Fruit fly (Drosophila melanogaster) Kc167 (cell line): ENCODE data around the gene CG42240.

Source experiments
- Sin3A ChIP-seq: fragments of >200 bp; optimal IDR thresholded peaks from 2 replicates; lab custom pipeline; 2018; ENCODE audit warnings: missing external identifiers
- h ChIP-seq: fragments of >200 bp; optimal IDR thresholded peaks from 3 replicates; lab custom pipeline; 2018; ENCODE audit warnings: missing external identifiers
- psq ChIP-seq: fragments of >200 bp; optimal IDR thresholded peaks from 2 replicates; lab custom pipeline; 2017; ENCODE audit warnings: missing external identifiers
- ttk ChIP-seq: sonication (Bioruptor generic); optimal IDR thresholded peaks from 2 replicates; lab custom pipeline; 2017; ENCODE audit warnings: missing external identifiers

dm6 chrX:6341678-6342077 lies 11.0 kb downstream of the CG42240 start:
- no peak for TF ChIP-seq ttk (lab: Kevin White, UChicago)
- no peak for TF ChIP-seq Sin3A (lab: Kevin White, UChicago)
- TF ChIP-seq psq (lab: Kevin White, UChicago) = no peak
- no peak for TF ChIP-seq h
